Fruit fly (Drosophila melanogaster) whole organism, embryonic: Measurements from ENCODE around the gene Vps37B.

ENCODE experiments used
- B-H2 ChIP-seq: fragments of 200-800 bp; sonication (Bioruptor generic); optimal IDR thresholded peaks from 2 replicates; lab custom pipeline; 2018; ENCODE audit warnings: missing biosample characterization, mild to moderate bottlenecking, missing genetic modification characterization
- CG10959 ChIP-seq: fragments of 200-800 bp; sonication (Bioruptor generic); IDR thresholded peaks from 2 replicates; pipeline ENCODE4 v1.3.6; 2022; ENCODE audit warnings: missing biosample characterization, missing genetic modification characterization
- CG11247 ChIP-seq: fragments of 200-800 bp; sonication (Bioruptor generic); IDR thresholded peaks from 2 replicates; pipeline ENCODE4 v1.3.6; 2022; ENCODE audit warnings: missing biosample characterization, missing genetic modification characterization
- CG12104 ChIP-seq: fragments of 200-800 bp; sonication (Bioruptor generic); optimal IDR thresholded peaks from 3 replicates; lab custom pipeline; 2016; ENCODE audit warnings: missing biosample characterization, missing genetic modification characterization
- CG12299 ChIP-seq: fragments of 200-800 bp; sonication (Bioruptor generic); optimal IDR thresholded peaks from 2 replicates; lab custom pipeline; 2018; ENCODE audit warnings: missing biosample characterization, mild to moderate bottlenecking, missing genetic modification characterization
- CG12769 ChIP-seq: fragments of 200-800 bp; sonication (Bioruptor generic); optimal IDR thresholded peaks from 2 replicates; lab custom pipeline; 2019; ENCODE audit warnings: missing biosample characterization, mild to moderate bottlenecking, missing genetic modification characterization, moderate library complexity
- CG15073 ChIP-seq: fragments of 200-800 bp; sonication (Bioruptor generic); optimal IDR thresholded peaks from 2 replicates; lab custom pipeline; 2016; ENCODE audit warnings: missing biosample characterization, missing genetic modification characterization
- CG1529 ChIP-seq: fragments of 200-800 bp; sonication (Bioruptor generic); optimal IDR thresholded peaks from 3 replicates; lab custom pipeline; 2018; ENCODE audit warnings: missing biosample characterization, missing genetic modification characterization
- CG15601 ChIP-seq: fragments of 200-800 bp; sonication (Bioruptor generic); optimal IDR thresholded peaks from 3 replicates; lab custom pipeline; 2019; ENCODE audit warnings: missing biosample characterization, mild to moderate bottlenecking, missing genetic modification characterization, moderate library complexity
- CG1832 ChIP-seq: fragments of 200-800 bp; sonication (Bioruptor generic); optimal IDR thresholded peaks from 2 replicates; lab custom pipeline; 2017; ENCODE audit warnings: missing biosample characterization, mild to moderate bottlenecking, missing genetic modification characterization, inconsistent platforms
- CG3065 ChIP-seq: fragments of 200-800 bp; sonication (Bioruptor generic); optimal IDR thresholded peaks from 2 replicates; lab custom pipeline; 2016; ENCODE audit warnings: missing biosample characterization, missing genetic modification characterization
- CG32532 ChIP-seq: fragments of 200-800 bp; sonication (Bioruptor generic); IDR thresholded peaks from 2 replicates; pipeline ENCODE4 v1.3.6; 2022; ENCODE audit warnings: missing biosample characterization, missing genetic modification characterization
- CG6854 ChIP-seq: fragments of 200-800 bp; sonication (Bioruptor generic); optimal IDR thresholded peaks from 3 replicates; lab custom pipeline; 2017; ENCODE audit warnings: missing biosample characterization, mild to moderate bottlenecking, missing genetic modification characterization
- CG7786 ChIP-seq: fragments of 200-800 bp; sonication (Bioruptor generic); optimal IDR thresholded peaks from 2 replicates; lab custom pipeline; 2016; ENCODE audit warnings: missing biosample characterization, missing genetic modification characterization
- CG8388 ChIP-seq: fragments of 200-800 bp; sonication (Bioruptor generic); optimal IDR thresholded peaks from 2 replicates; lab custom pipeline; 2019; ENCODE audit warnings: missing biosample characterization, mild to moderate bottlenecking, missing genetic modification characterization, moderate library complexity
- CG8924 ChIP-seq: fragments of 200-800 bp; optimal IDR thresholded peaks from 3 replicates; lab custom pipeline; 2019; ENCODE audit warnings: missing biosample characterization, mild to moderate bottlenecking, missing genetic modification characterization, moderate library complexity
- CG9876 ChIP-seq: fragments of 200-800 bp; sonication (Bioruptor generic); optimal IDR thresholded peaks from 2 replicates; lab custom pipeline; 2016; ENCODE audit warnings: missing biosample characterization, missing genetic modification characterization
- Chrac-16 ChIP-seq: fragments of 200-800 bp; sonication (Bioruptor generic); optimal IDR thresholded peaks from 3 replicates; lab custom pipeline; 2016; ENCODE audit warnings: missing biosample characterization, missing genetic modification characterization
- CrebB ChIP-seq: fragments of 200-800 bp; sonication (Bioruptor generic); optimal IDR thresholded peaks from 3 replicates; lab custom pipeline; 2018; ENCODE audit warnings: missing biosample characterization, mild to moderate bottlenecking, missing genetic modification characterization
- Dek ChIP-seq: fragments of 200-800 bp; sonication (Bioruptor generic); optimal IDR thresholded peaks from 3 replicates; lab custom pipeline; 2019; ENCODE audit warnings: missing biosample characterization, mild to moderate bottlenecking, missing genetic modification characterization, moderate library complexity
- Doc3 ChIP-seq: fragments of 200-800 bp; sonication (Bioruptor generic); IDR thresholded peaks from 3 replicates; pipeline ENCODE4 v1.3.6; 2022; ENCODE audit warnings: missing biosample characterization, missing genetic modification characterization; ENCODE audit not compliant: partially characterized antibody
- E2f2 ChIP-seq: fragments of 200-800 bp; sonication (Bioruptor generic); IDR thresholded peaks from 2 replicates; pipeline ENCODE4 v1.3.6; 2022; ENCODE audit warnings: missing biosample characterization, missing genetic modification characterization
- Fer1 ChIP-seq: fragments of 200-800 bp; sonication (Bioruptor generic); optimal IDR thresholded peaks from 2 replicates; lab custom pipeline; 2017; ENCODE audit warnings: missing biosample characterization, mild to moderate bottlenecking, missing genetic modification characterization
- HLH54F ChIP-seq: fragments of 200-800 bp; sonication (Bioruptor generic); optimal IDR thresholded peaks from 3 replicates; lab custom pipeline; 2016; ENCODE audit warnings: missing biosample characterization, missing genetic modification characterization
- Hey ChIP-seq: fragments of 200-800 bp; sonication (Bioruptor generic); optimal IDR thresholded peaks from 3 replicates; lab custom pipeline; 2018; ENCODE audit warnings: missing biosample characterization, mild to moderate bottlenecking, missing genetic modification characterization
- HmgZ ChIP-seq: fragments of 200-800 bp; sonication (Bioruptor generic); optimal IDR thresholded peaks from 2 replicates; lab custom pipeline; 2018; ENCODE audit warnings: missing biosample characterization, mild to moderate bottlenecking, missing genetic modification characterization
- Hsf ChIP-seq: fragments of 200-800 bp; sonication (Bioruptor generic); optimal IDR thresholded peaks from 3 replicates; lab custom pipeline; 2016; ENCODE audit warnings: missing biosample characterization, missing genetic modification characterization
- Med ChIP-seq: fragments of 200-800 bp; sonication (Bioruptor generic); peaks from one replicate; lab custom pipeline; 2016; ENCODE audit warnings: missing biosample characterization, missing genetic modification characterization, mild to moderate bottlenecking, inconsistent platforms, moderate library complexity
- Meics ChIP-seq: fragments of 200-800 bp; sonication (Bioruptor generic); optimal IDR thresholded peaks from 2 replicates; lab custom pipeline; 2017; ENCODE audit warnings: missing biosample characterization, mild to moderate bottlenecking, missing genetic modification characterization
- Oli ChIP-seq: fragments of 200-800 bp; sonication (Bioruptor generic); optimal IDR thresholded peaks from 2 replicates; lab custom pipeline; 2018; ENCODE audit warnings: missing biosample characterization, mild to moderate bottlenecking, missing genetic modification characterization, moderate library complexity
- PHDP ChIP-seq: fragments of 200-800 bp; sonication (Bioruptor generic); optimal IDR thresholded peaks from 3 replicates; lab custom pipeline; 2018; ENCODE audit warnings: missing biosample characterization, mild to moderate bottlenecking, missing genetic modification characterization, moderate library complexity
- Six4 ChIP-seq: fragments of 200-800 bp; sonication (Bioruptor generic); optimal IDR thresholded peaks from 2 replicates; lab custom pipeline; 2016; ENCODE audit warnings: missing biosample characterization, missing genetic modification characterization
- Trl ChIP-seq, 3 experiments: fragments of >200 bp in 2 of 3; fragments of 200-800 bp in 1 of 3; sonication (Bioruptor generic) in 1 of 3; optimal IDR thresholded peaks; 2 replicates in 1 of 3; 3 replicates in 2 of 3; lab custom pipeline; 2016 to 2017; ENCODE audit warnings: missing biosample characterization in 1 of 3, missing genetic modification characterization in 1 of 3
- az2 ChIP-seq: fragments of 200-800 bp; sonication (Bioruptor generic); optimal IDR thresholded peaks from 3 replicates; lab custom pipeline; 2016; ENCODE audit warnings: missing biosample characterization, missing genetic modification characterization
- br ChIP-seq: fragments of >200 bp; optimal IDR thresholded peaks from 2 replicates; lab custom pipeline; 2017
- dysf ChIP-seq: fragments of 200-800 bp; sonication (Bioruptor generic); IDR thresholded peaks from 3 replicates; pipeline ENCODE4 v1.3.6; 2022; ENCODE audit warnings: missing biosample characterization, missing genetic modification characterization
- fru ChIP-seq: fragments of >200 bp; optimal IDR thresholded peaks from 2 replicates; lab custom pipeline; 2017
- gsb-n ChIP-seq: fragments of 200-800 bp; sonication (Bioruptor generic); optimal IDR thresholded peaks from 3 replicates; lab custom pipeline; 2018; ENCODE audit warnings: missing biosample characterization, mild to moderate bottlenecking, missing genetic modification characterization
- gt ChIP-seq: fragments of 200-800 bp; sonication (Bioruptor generic); IDR thresholded peaks from 2 replicates; pipeline ENCODE4 v1.3.6; 2022; ENCODE audit warnings: missing biosample characterization, missing genetic modification characterization
- her ChIP-seq: fragments of 200-800 bp; sonication (Bioruptor generic); optimal IDR thresholded peaks from 2 replicates; lab custom pipeline; 2016; ENCODE audit warnings: missing biosample characterization, missing genetic modification characterization
- inv ChIP-seq: fragments of 200-800 bp; sonication (Bioruptor generic); IDR thresholded peaks from 2 replicates; pipeline ENCODE4 v1.3.6; 2022; ENCODE audit warnings: missing biosample characterization, missing genetic modification characterization; ENCODE audit not compliant: partially characterized antibody
- lab ChIP-seq: fragments of 200-800 bp; sonication (Bioruptor generic); optimal IDR thresholded peaks from 3 replicates; lab custom pipeline; 2017; ENCODE audit warnings: missing biosample characterization, missing genetic modification characterization, mild to moderate bottlenecking, moderate library complexity, missing genetic modification reagents
- lola ChIP-seq, 3 experiments: fragments of >200 bp in 2 of 3; fragments of 200-800 bp in 1 of 3; sonication (Bioruptor generic) in 1 of 3; optimal IDR thresholded peaks; 2 replicates each; lab custom pipeline; 2017 to 2019; ENCODE audit warnings: missing biosample characterization in 3 of 3, missing genetic modification characterization in 3 of 3, mild to moderate bottlenecking in 1 of 3, moderate library complexity in 1 of 3
- pros ChIP-seq: fragments of 200-800 bp; sonication (Bioruptor generic); optimal IDR thresholded peaks from 3 replicates; lab custom pipeline; 2019; ENCODE audit warnings: missing biosample characterization, mild to moderate bottlenecking, missing genetic modification characterization, moderate library complexity
- sd ChIP-seq: fragments of 200-800 bp; sonication (Bioruptor generic); optimal IDR thresholded peaks from 3 replicates; lab custom pipeline; 2018; ENCODE audit warnings: missing biosample characterization, mild to moderate bottlenecking, missing genetic modification characterization, moderate library complexity
- sima ChIP-seq: fragments of 200-800 bp; sonication (Bioruptor generic); optimal IDR thresholded peaks from 2 replicates; lab custom pipeline; 2016; ENCODE audit warnings: missing biosample characterization, missing genetic modification characterization
- sna ChIP-seq: fragments of 200-800 bp; sonication (Bioruptor generic); IDR thresholded peaks from 2 replicates; pipeline ENCODE4 v1.3.6; 2022; ENCODE audit warnings: missing biosample characterization, missing genetic modification characterization; ENCODE audit not compliant: partially characterized antibody
- so ChIP-seq: fragments of 200-800 bp; sonication (Bioruptor generic); IDR thresholded peaks from 3 replicates; pipeline ENCODE4 v1.3.6; 2022; ENCODE audit warnings: missing biosample characterization, missing genetic modification characterization
- usp ChIP-seq: fragments of >200 bp; optimal IDR thresholded peaks from 2 replicates; lab custom pipeline; 2017; ENCODE audit warnings: missing biosample characterization, missing genetic modification characterization
- wek ChIP-seq: fragments of 200-800 bp; sonication (Bioruptor generic); optimal IDR thresholded peaks from 3 replicates; lab custom pipeline; 2018; ENCODE audit warnings: missing biosample characterization, mild to moderate bottlenecking, missing genetic modification characterization, moderate library complexity

The Vps37B gene

DNA sequence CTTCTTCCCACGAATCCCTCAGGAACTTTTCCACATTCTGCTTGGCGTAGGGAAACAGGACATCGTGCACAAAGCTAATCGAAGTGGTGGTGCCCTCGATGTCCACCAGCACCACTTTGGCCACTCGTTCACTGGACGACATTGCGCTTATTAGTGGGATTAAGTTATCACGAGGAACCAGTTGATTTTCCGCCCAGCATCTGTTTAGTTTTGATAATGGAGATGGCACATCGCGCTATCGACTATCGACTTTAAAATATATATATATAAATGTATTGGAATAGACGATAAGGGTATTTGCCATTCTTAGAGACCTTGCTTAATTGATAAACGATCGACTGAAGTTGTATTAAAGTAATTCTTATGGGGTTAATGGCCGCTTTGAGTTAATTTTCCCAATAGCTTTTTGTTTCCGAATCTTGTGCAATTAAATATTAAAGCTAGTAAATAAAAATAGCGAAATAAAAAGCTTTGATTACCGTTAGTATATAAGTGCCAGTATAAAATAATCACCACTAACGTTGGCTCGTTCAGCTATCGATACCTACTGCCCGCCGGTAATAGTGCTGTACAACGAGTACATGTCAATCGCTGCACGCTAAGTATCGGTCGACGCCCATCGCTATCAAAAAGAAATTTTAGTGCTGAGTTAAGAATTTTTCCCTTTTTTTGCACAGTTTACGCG, 30.6 kb downstream of the Vps37B start, which contains the start of the genes Enoph and Hph (continued):
- peak; percentile 19 for TF ChIP-seq sd (tag; lab: Kevin White, UChicago)
- peak in 1 of 3 experiments; percentile 52 for TF ChIP-seq lola (GFP tag; optimal IDR thresholded peaks at IDR 0.05; lab: Kevin White, UChicago)
- peak; percentile 57; the same call in 1 of the 2 replicates for TF ChIP-seq sna (GFP tag; lab: Robert Waterston, UW)
- no peak for TF ChIP-seq fru
- TF ChIP-seq CrebB (tag; lab: Kevin White, UChicago), result no peak
- TF ChIP-seq so (GFP tag; lab: Robert Waterston, UW), result no peak
- peak; percentile 11 for TF ChIP-seq CG12769 (tag; lab: Kevin White, UChicago)
- TF ChIP-seq Chrac-16 (GFP tag; lab: Kevin White, UChicago), result peak; percentile 64
- peak; percentile 88 for TF ChIP-seq Med (GFP tag; lab: Kevin White, UChicago)
- TF ChIP-seq CG3065 (GFP tag; lab: Kevin White, UChicago), result peak; percentile 15
- no peak for TF ChIP-seq Trl (optimal IDR thresholded peaks at IDR 0.05; lab: Kevin White, UChicago)
- TF ChIP-seq Trl (GFP tag; optimal IDR thresholded peaks at IDR 0.05; lab: Kevin White, UChicago), result peak; percentile 59
- no peak for TF ChIP-seq pros (GFP tag; lab: Kevin White, UChicago)
- TF ChIP-seq inv (GFP tag; lab: Robert Waterston, UW), result peak; percentile 78
- TF ChIP-seq CG8388 (GFP tag; lab: Kevin White, UChicago), result peak; percentile 25
- peak; percentile 66 for TF ChIP-seq Doc3 (GFP tag; lab: Robert Waterston, UW)
- peak; percentile 1 for TF ChIP-seq CG1529 (GFP tag; lab: Kevin White, UChicago)
- TF ChIP-seq wek (GFP tag; lab: Kevin White, UChicago), result peak; percentile 66
- peak; percentile 51 for TF ChIP-seq CG7786 (GFP tag; lab: Kevin White, UChicago)
- TF ChIP-seq her (GFP tag; lab: Kevin White, UChicago), result peak; percentile 36
- peak; percentile 61 for TF ChIP-seq HLH54F
- TF ChIP-seq CG6854, result peak; percentile 15
- TF ChIP-seq CG8924 (tag; lab: Kevin White, UChicago), result peak; percentile 55
- TF ChIP-seq az2, result peak; percentile 65
- no peak for TF ChIP-seq sima
- TF ChIP-seq CG12299 (tag; lab: Kevin White, UChicago), result peak; percentile 30
- TF ChIP-seq E2f2 (GFP tag; lab: Robert Waterston, UW), result peak; percentile 52; the same call in 1 of the 2 replicates
- TF ChIP-seq Meics (GFP tag; lab: Kevin White, UChicago), result peak; percentile 61
- peak; percentile 27 for TF ChIP-seq Oli (tag; lab: Kevin White, UChicago)
- peak; percentile 73 for TF ChIP-seq dysf (GFP tag; lab: Robert Waterston, UW)
- peak; percentile 65 for TF ChIP-seq CG32532 (GFP tag; lab: Robert Waterston, UW)
- TF ChIP-seq Hsf (GFP tag; lab: Kevin White, UChicago), result peak; percentile 48
- no peak for TF ChIP-seq CG15073 (GFP tag; lab: Kevin White, UChicago)
- peak; percentile 57 for TF ChIP-seq CG15601 (tag; lab: Kevin White, UChicago)
- TF ChIP-seq br (lab: Kevin White, UChicago), result no peak
- TF ChIP-seq CG11247 (GFP tag; lab: Robert Waterston, UW), result no peak
- peak; percentile 57 for TF ChIP-seq B-H2 (GFP tag; lab: Kevin White, UChicago)
- TF ChIP-seq CG9876 (GFP tag; lab: Kevin White, UChicago), result peak; percentile 11
- TF ChIP-seq Six4 (GFP tag; lab: Kevin White, UChicago), result peak; percentile 46
- no peak for TF ChIP-seq Hey
- TF ChIP-seq CG1832 (GFP tag; lab: Kevin White, UChicago), result no peak
- TF ChIP-seq HmgZ (tag; lab: Kevin White, UChicago), result peak; percentile 49
- TF ChIP-seq gsb-n (tag; lab: Kevin White, UChicago), result peak; percentile 44
- peak; percentile 36 for TF ChIP-seq Dek (tag; lab: Kevin White, UChicago)
- peak; percentile 62 for TF ChIP-seq lab (GFP tag; lab: Kevin White, UChicago)
- no peak for TF ChIP-seq CG10959 (GFP tag; lab: Robert Waterston, UW)
- peak; percentile 58 for TF ChIP-seq PHDP (tag; lab: Kevin White, UChicago)
- TF ChIP-seq CG12104 (GFP tag; lab: Kevin White, UChicago), result peak; percentile 57
- TF ChIP-seq usp (GFP tag; lab: Kevin White, UChicago), result no peak
- TF ChIP-seq Fer1 (GFP tag; lab: Kevin White, UChicago), result peak; percentile 65
- no peak for TF ChIP-seq gt (GFP tag; lab: Robert Waterston, UW)
